Fruit fly (Drosophila melanogaster) whole organism, wandering third instar larva: Measurements from ENCODE around the gene slx1.

Source experiments
- Dfd ChIP-seq: fragments of >200 bp; optimal IDR thresholded peaks from 2 replicates; lab custom pipeline; 2017; ENCODE audit warnings: missing biosample characterization, missing genetic modification characterization
- Dif ChIP-seq: fragments of 200-275, 200-300 bp; sonication (Bioruptor generic); optimal IDR thresholded peaks from 2 replicates; lab custom pipeline; 2018; ENCODE audit warnings: missing biosample characterization, missing genetic modification characterization; ENCODE audit not compliant: partially characterized antibody
- dl ChIP-seq, 2 experiments: fragments of 175-275, 200-275 bp in 1 of 2; fragments of 200-275 bp in 1 of 2; sonication (Bioruptor generic); optimal IDR thresholded peaks; lab custom pipeline; 2018; ENCODE audit warnings: mild to moderate bottlenecking in 2 of 2, missing biosample characterization in 2 of 2, missing genetic modification characterization in 2 of 2, moderate library complexity in 2 of 2; ENCODE audit not compliant: partially characterized antibody in 2 of 2, insufficient read depth in 1 of 2
- dmrt93B ChIP-seq: fragments of 200-800 bp; sonication (Bioruptor generic); optimal IDR thresholded peaks from 2 replicates; lab custom pipeline; 2018; ENCODE audit warnings: missing biosample characterization, mild to moderate bottlenecking, missing genetic modification characterization
- ey ChIP-seq: fragments of 200-800 bp; sonication (Bioruptor generic); optimal IDR thresholded peaks from 2 replicates; lab custom pipeline; 2016; ENCODE audit warnings: missing biosample characterization, missing genetic modification characterization
- fru ChIP-seq: fragments of 200-800 bp; sonication (Bioruptor generic); optimal IDR thresholded peaks from 3 replicates; lab custom pipeline; 2016; ENCODE audit warnings: missing biosample characterization, mild to moderate bottlenecking, missing genetic modification characterization
- jim ChIP-seq: fragments of 175-275, 200-325 bp; sonication (Bioruptor generic); optimal IDR thresholded peaks from 2 replicates; lab custom pipeline; 2016; ENCODE audit warnings: missing biosample characterization, mild to moderate bottlenecking, missing genetic modification characterization
- lola ChIP-seq: fragments of >200 bp; optimal IDR thresholded peaks from 2 replicates; lab custom pipeline; 2017; ENCODE audit warnings: missing biosample characterization, missing genetic modification characterization
- tai ChIP-seq: sonication (Bioruptor generic); optimal IDR thresholded peaks from 2 replicates; lab custom pipeline; 2016; ENCODE audit warnings: missing biosample characterization, missing genetic modification characterization
- usp ChIP-seq: fragments of >200 bp; optimal IDR thresholded peaks from 2 replicates; lab custom pipeline; 2017; ENCODE audit warnings: missing biosample characterization, missing genetic modification characterization
- woc ChIP-seq: sonication (Bioruptor generic); optimal IDR thresholded peaks from 2 replicates; lab custom pipeline; 2016; ENCODE audit warnings: missing biosample characterization, mild to moderate bottlenecking, missing genetic modification characterization

DNA sequence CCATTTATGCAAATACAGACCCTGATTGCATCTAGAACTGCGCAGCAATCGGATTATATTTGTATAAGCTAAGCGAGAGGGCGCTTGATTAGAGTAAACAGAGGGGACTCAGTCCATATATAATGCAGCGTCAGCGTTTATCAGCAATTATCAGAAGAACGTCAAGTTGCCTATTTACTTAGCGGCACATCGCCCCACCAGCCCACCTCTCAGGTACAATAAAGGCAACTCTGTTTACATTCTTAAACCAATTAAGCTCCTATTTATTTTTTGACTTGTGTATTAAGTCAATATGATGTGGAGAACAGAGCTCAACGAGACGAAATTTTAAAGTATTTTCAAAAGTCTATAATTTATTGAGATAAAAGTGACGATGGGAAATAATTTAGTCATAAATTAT, 23.2 kb downstream of the slx1 start:
- TF ChIP-seq lola (GFP tag; lab: Kevin White, UChicago) (no peak), dmrt93B (GFP tag; lab: Kevin White, UChicago) (peak; percentile 92), woc (GFP tag; lab: Kevin White, UChicago) (peak; percentile 76), Dif (GFP tag; lab: Kevin White, UChicago) (no peak), ey (GFP tag; lab: Kevin White, UChicago) (peak; percentile 91), fru (peak; percentile 96), jim (GFP tag; lab: Kevin White, UChicago) (peak; percentile 96), Dfd (GFP tag; lab: Kevin White, UChicago) (no peak), dl (GFP tag; optimal IDR thresholded peaks at IDR 0.05; lab: Kevin White, UChicago; ENCODE audit: insufficient read depth in 1 of 2, partially characterized antibody in 2 of 2) (no peak), tai (GFP tag; lab: Kevin White, UChicago) (peak; percentile 98), usp (GFP tag; lab: Kevin White, UChicago) (no peak)
